Worm (Caenorhabditis elegans) whole organism, early embryonic: ENCODE results near the gene T13H10.2.

ENCODE experiments used
- B0310.2 ChIP-seq: sonication (generic microtip); optimal IDR thresholded peaks from 2 replicates; lab custom pipeline; 2016; ENCODE audit warnings: mild to moderate bottlenecking, missing genetic modification characterization, missing compliant biosample characterization
- F13C5.2 ChIP-seq: sonication (generic microtip); optimal IDR thresholded peaks from 2 replicates; lab custom pipeline; 2017; ENCODE audit warnings: mild to moderate bottlenecking, missing genetic modification characterization, inconsistent platforms, missing compliant biosample characterization
- aly-1 ChIP-seq: sonication (generic microtip); optimal IDR thresholded peaks from 2 replicates; lab custom pipeline; 2016; ENCODE audit warnings: missing genetic modification characterization, missing compliant biosample characterization
- ama-1 ChIP-seq: fragments of 150-350 bp; optimal IDR thresholded peaks from 2 replicates; lab custom pipeline; 2014
- ceh-13 ChIP-seq: fragments of 200-800 bp; sonication (Bioruptor generic); optimal IDR thresholded peaks from 2 replicates; lab custom pipeline; 2018; ENCODE audit warnings: mild to moderate bottlenecking, missing genetic modification characterization, missing compliant biosample characterization
- ceh-36 ChIP-seq: sonication (generic microtip); optimal IDR thresholded peaks from 2 replicates; lab custom pipeline; 2016; ENCODE audit warnings: missing genetic modification characterization, inconsistent platforms, missing compliant biosample characterization
- ets-7 ChIP-seq: sonication (generic microtip); optimal IDR thresholded peaks from 2 replicates; lab custom pipeline; 2016; ENCODE audit warnings: missing genotype, missing genetic modification characterization, missing compliant biosample characterization
- flt-1 ChIP-seq: fragments of 200-800 bp; sonication (Bioruptor generic); IDR thresholded peaks from 2 replicates; pipeline ENCODE4 v1.3.6; 2022; ENCODE audit warnings: missing genetic modification characterization, missing compliant biosample characterization
- hmbx-1 ChIP-seq: sonication (generic microtip); optimal IDR thresholded peaks from 2 replicates; lab custom pipeline; 2016; ENCODE audit warnings: mild to moderate bottlenecking, missing genetic modification characterization, missing compliant biosample characterization
- hmg-4 ChIP-seq: fragments of 200-800 bp; sonication (Bioruptor generic); optimal IDR thresholded peaks from 2 replicates; lab custom pipeline; 2018; ENCODE audit warnings: mild to moderate bottlenecking, missing genetic modification characterization, missing compliant biosample characterization
- hnd-1 ChIP-seq: sonication (generic microtip); optimal IDR thresholded peaks from 2 replicates; lab custom pipeline; 2016; ENCODE audit warnings: missing genetic modification characterization, missing compliant biosample characterization
- pes-1 ChIP-seq: fragments of 200-800 bp; sonication (Bioruptor generic); IDR thresholded peaks from 2 replicates; pipeline ENCODE4 v1.3.6; 2022; ENCODE audit warnings: missing genetic modification reagents, missing genetic modification characterization, missing compliant biosample characterization
- scrt-1 ChIP-seq: fragments of 200-800 bp; sonication (Bioruptor generic); IDR thresholded peaks from 2 replicates; pipeline ENCODE4 v1.3.6; 2022; ENCODE audit warnings: missing genetic modification characterization, missing compliant biosample characterization
- sea-1 ChIP-seq: fragments of 200-800 bp; sonication (Bioruptor generic); conservative IDR thresholded peaks from 2 replicates; pipeline ENCODE4 v1.3.6; 2022; ENCODE audit warnings: missing genetic modification characterization, missing compliant biosample characterization
- tbx-11 ChIP-seq: fragments of 200-800 bp; sonication (Bioruptor generic); IDR thresholded peaks from 2 replicates; pipeline ENCODE4 v1.3.6; 2022; ENCODE audit warnings: missing genetic modification characterization, missing compliant biosample characterization
- tbx-37 ChIP-seq: fragments of 200-800 bp; sonication (Bioruptor generic); conservative IDR thresholded peaks from 2 replicates; pipeline ENCODE4 v1.3.6; 2022; ENCODE audit warnings: missing genetic modification reagents, missing genetic modification characterization, missing compliant biosample characterization
- tra-4 ChIP-seq: sonication (generic microtip); optimal IDR thresholded peaks from 2 replicates; lab custom pipeline; 2017; ENCODE audit warnings: missing genetic modification characterization, missing compliant biosample characterization

T13H10.2 gene

ce11 chrIV:9933580-9933979 is 30.5 kb upstream of the T13H10.2 start, which contains the start of gene spe-29:
spe-29 (plus strand) TSS chrIV:9933880.
- TF ChIP-seq tbx-37, result no peak
- no peak for TF ChIP-seq ceh-13 (GFP tag; lab: Kevin White, UChicago)
- no peak for TF ChIP-seq aly-1 (tag; lab: Kevin White, UChicago)
- TF ChIP-seq tbx-11 (GFP tag; lab: Robert Waterston, UW), result no peak
- TF ChIP-seq flt-1 (GFP tag; lab: Robert Waterston, UW), result no peak
- TF ChIP-seq ama-1 (lab: Kevin White, UChicago), result no peak
- TF ChIP-seq hmbx-1, result no peak
- no peak for TF ChIP-seq tra-4 (tag; lab: Kevin White, UChicago)
- TF ChIP-seq ets-7 (tag; lab: Kevin White, UChicago), result no peak
- no peak for TF ChIP-seq sea-1 (GFP tag; lab: Robert Waterston, UW)
- no peak for TF ChIP-seq pes-1 (GFP tag; lab: Robert Waterston, UW)
- no peak for TF ChIP-seq F13C5.2 (tag; lab: Kevin White, UChicago)
- no peak for TF ChIP-seq scrt-1
- TF ChIP-seq ceh-36 (tag; lab: Kevin White, UChicago), result no peak
- TF ChIP-seq hnd-1 (tag; lab: Kevin White, UChicago), result no peak

ce11 chrIV:9943214-9943613 is 20.8 kb upstream of the T13H10.2 start:
- TF ChIP-seq tbx-37, result no peak
- TF ChIP-seq ceh-13 (GFP tag; lab: Kevin White, UChicago), result no peak

- TF ChIP-seq tbx-37 (no peak), hmbx-1 (no peak), F13C5.2 (tag; lab: Kevin White, UChicago) (no peak), pes-1 (GFP tag; lab: Robert Waterston, UW) (no peak), ceh-13 (GFP tag; lab: Kevin White, UChicago) (no peak), ama-1 (lab: Kevin White, UChicago) (no peak), B0310.2 (tag; lab: Kevin White, UChicago) (no peak)
These were observed 19.8 kb upstream of the T13H10.2 start for ce11 chrIV:9944279-9944678.

ce11 chrIV:9948035-9948434 is 16.0 kb upstream of the T13H10.2 start:
- TF ChIP-seq scrt-1 (no peak), tbx-11 (GFP tag; lab: Robert Waterston, UW) (no peak), aly-1 (tag; lab: Kevin White, UChicago) (no peak), ama-1 (lab: Kevin White, UChicago) (no peak), F13C5.2 (tag; lab: Kevin White, UChicago) (no peak), B0310.2 (tag; lab: Kevin White, UChicago) (no peak), ceh-13 (GFP tag; lab: Kevin White, UChicago) (no peak), flt-1 (GFP tag; lab: Robert Waterston, UW) (no peak), hmg-4 (GFP tag; lab: Kevin White, UChicago) (no peak), hmbx-1 (no peak), tbx-37 (no peak), ets-7 (tag; lab: Kevin White, UChicago) (no peak), ceh-36 (tag; lab: Kevin White, UChicago) (no peak), sea-1 (GFP tag; lab: Robert Waterston, UW) (no peak), pes-1 (GFP tag; lab: Robert Waterston, UW) (no peak), tra-4 (tag; lab: Kevin White, UChicago) (no peak)

DNA sequence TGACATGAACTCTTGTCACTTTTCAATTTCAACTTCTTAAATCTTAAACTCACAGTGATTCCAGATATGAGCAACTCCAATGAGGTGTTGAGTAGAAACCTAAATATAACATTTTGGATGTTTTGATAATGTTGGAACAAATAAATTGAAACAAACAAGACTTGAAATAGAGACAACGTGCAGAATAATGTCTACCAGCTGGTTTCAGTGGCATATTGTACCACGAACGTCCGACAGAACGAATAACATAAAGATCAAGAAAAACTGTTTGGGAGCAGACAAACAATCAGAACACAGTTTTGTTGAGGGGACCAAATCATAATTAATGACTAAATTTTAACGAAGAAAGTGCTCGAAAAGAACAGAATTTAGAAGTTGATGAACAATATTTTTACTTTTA is 10.7 kb upstream of the T13H10.2 start, which contains the start of gene gon-1:
gon-1 (minus strand) TSS at position 101 of the 400 bp plus-strand sequence.
- TF ChIP-seq tra-4 (tag; lab: Kevin White, UChicago) (no peak), hmbx-1 (no peak), hnd-1 (tag; lab: Kevin White, UChicago) (no peak), pes-1 (GFP tag; lab: Robert Waterston, UW) (no peak), flt-1 (GFP tag; lab: Robert Waterston, UW) (no peak), scrt-1 (no peak), ama-1 (lab: Kevin White, UChicago) (no peak), hmg-4 (GFP tag; lab: Kevin White, UChicago) (no peak), ceh-13 (GFP tag; lab: Kevin White, UChicago) (no peak), F13C5.2 (tag; lab: Kevin White, UChicago) (no peak)

DNA sequence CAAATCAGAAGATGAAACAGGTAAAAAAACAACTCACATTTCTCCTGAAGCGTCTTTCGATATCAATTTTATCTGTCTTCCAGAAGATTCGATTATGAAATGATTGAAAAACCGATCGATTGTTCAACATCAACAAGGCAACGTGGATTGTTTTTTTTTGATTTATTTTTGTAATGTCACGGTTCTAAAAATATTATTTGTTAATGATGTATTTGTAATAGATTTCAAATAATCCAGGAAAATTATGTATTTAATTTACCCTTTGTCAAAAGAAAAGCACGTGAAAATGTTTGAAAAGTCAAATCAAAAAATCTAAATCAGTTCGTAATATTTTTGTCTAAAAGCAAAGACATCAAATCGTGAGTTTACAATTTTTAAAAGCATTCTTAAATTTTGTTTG is 5.0 kb downstream of the T13H10.2 start, which contains the start of the genes kin-5 and C47E12.11:
kin-5 (minus strand) TSS at position 101 of the 400 bp plus-strand sequence.
C47E12.11 (plus strand) TSS at position 320 of the 400 bp plus-strand sequence.
- TF ChIP-seq ceh-36 (tag; lab: Kevin White, UChicago) (no peak), hnd-1 (tag; lab: Kevin White, UChicago) (no peak), hmbx-1 (no peak), tbx-37 (no peak), pes-1 (GFP tag; lab: Robert Waterston, UW) (no peak), sea-1 (GFP tag; lab: Robert Waterston, UW) (no peak), F13C5.2 (tag; lab: Kevin White, UChicago) (no peak), B0310.2 (tag; lab: Kevin White, UChicago) (no peak), ama-1 (lab: Kevin White, UChicago) (no peak), tra-4 (tag; lab: Kevin White, UChicago) (no peak), ceh-13 (GFP tag; lab: Kevin White, UChicago) (no peak), hmg-4 (GFP tag; lab: Kevin White, UChicago) (no peak), aly-1 (tag; lab: Kevin White, UChicago) (no peak), flt-1 (GFP tag; lab: Robert Waterston, UW) (no peak)

- TF ChIP-seq sea-1 (GFP tag; lab: Robert Waterston, UW) (no peak), hmg-4 (GFP tag; lab: Kevin White, UChicago) (no peak), hnd-1 (tag; lab: Kevin White, UChicago) (no peak), tbx-37 (no peak), scrt-1 (no peak), F13C5.2 (tag; lab: Kevin White, UChicago) (no peak), B0310.2 (tag; lab: Kevin White, UChicago) (no peak), ceh-36 (tag; lab: Kevin White, UChicago) (no peak), tra-4 (tag; lab: Kevin White, UChicago) (no peak)
These were observed 8.6 kb downstream of the T13H10.2 start, which contains the start of the genes C47E12.12 and C47E12.10 for ce11 chrIV:9972629-9973028. C47E12.12 (minus strand) TSS chrIV:9972729. C47E12.10 (plus strand) TSS chrIV:9972800.
